Worm (Caenorhabditis elegans): ENCODE data around the gene srd-65.

Gene srd-65

ce11 chrIII:2239587-2240144 lies 15.8 kb upstream of the srd-65 start, which contains the start of gene C39B5.10:
TSS of gene C39B5.10 (minus strand) at chrIII:2239637.
- TF ChIP-seq him-1 (tag; optimal IDR thresholded peaks at IDR 0.05) = no peak
- TF ChIP-seq W03F9.2 (tag; optimal IDR thresholded peaks at IDR 0.05) = no peak
- TF ChIP-seq dao-5 (tag; optimal IDR thresholded peaks at IDR 0.05) = no peak

ce11 chrIII:2234192-2234934 lies 10.5 kb upstream of the srd-65 start, which contains the start of gene C39B5.2:
TSS of gene C39B5.2 (plus strand) at chrIII:2234884.
- TF ChIP-seq him-1 (tag; optimal IDR thresholded peaks at IDR 0.05) (no peak), dao-5 (tag; optimal IDR thresholded peaks at IDR 0.05) (no peak), W03F9.2 (tag; optimal IDR thresholded peaks at IDR 0.05) (no peak)

ce11 chrIII:2233399-2233798 lies 9.6 kb upstream of the srd-65 start:
- TF ChIP-seq W03F9.2 (tag; optimal IDR thresholded peaks at IDR 0.05) = no peak
- TF ChIP-seq dao-5 (tag; optimal IDR thresholded peaks at IDR 0.05) = no peak
- TF ChIP-seq him-1 (tag; optimal IDR thresholded peaks at IDR 0.05) = no peak

- TF ChIP-seq him-1 (tag; optimal IDR thresholded peaks at IDR 0.05) (no peak), dao-5 (tag; optimal IDR thresholded peaks at IDR 0.05) (no peak), W03F9.2 (tag; optimal IDR thresholded peaks at IDR 0.05) (no peak)
Observed at ce11 chrIII:2232360-2232759, 8.5 kb upstream of the srd-65 start, which contains the start of gene fbxa-47. TSS of gene fbxa-47 (minus strand) at chrIII:2232460.

ce11 chrIII:2227407-2227806 lies 3.6 kb upstream of the srd-65 start, which contains the start of gene fbxa-62:
TSS of gene fbxa-62 (plus strand) at chrIII:2227707.
- TF ChIP-seq him-1 (tag; optimal IDR thresholded peaks at IDR 0.05) = no peak
- TF ChIP-seq W03F9.2 (tag; optimal IDR thresholded peaks at IDR 0.05) = no peak
- TF ChIP-seq dao-5 (tag; optimal IDR thresholded peaks at IDR 0.05) = no peak

ce11 chrIII:2224478-2224877 lies 646 bp upstream of the srd-65 start, which contains the start of gene fbxa-38:
TSS of gene fbxa-38 (plus strand) at chrIII:2224672.
- TF ChIP-seq him-1 (tag; optimal IDR thresholded peaks at IDR 0.05) = no peak
- no peak for TF ChIP-seq dao-5 (tag; optimal IDR thresholded peaks at IDR 0.05)
- TF ChIP-seq W03F9.2 (tag; optimal IDR thresholded peaks at IDR 0.05) = no peak

ce11 chrIII:2219408-2219807 lies 4.4 kb downstream of the srd-65 start, which contains the start of gene fbxa-12:
TSS of gene fbxa-12 (plus strand) at chrIII:2219708.
- TF ChIP-seq him-1 (tag; optimal IDR thresholded peaks at IDR 0.05) (no peak), dao-5 (tag; optimal IDR thresholded peaks at IDR 0.05) (no peak), W03F9.2 (tag; optimal IDR thresholded peaks at IDR 0.05) (no peak)

- TF ChIP-seq W03F9.2 (tag; optimal IDR thresholded peaks at IDR 0.05) (no peak), him-1 (tag; optimal IDR thresholded peaks at IDR 0.05) (no peak), dao-5 (tag; optimal IDR thresholded peaks at IDR 0.05) (no peak)
Observed at ce11 chrIII:2212343-2212742, 11.5 kb downstream of the srd-65 start.

ce11 chrIII:2211120-2211519 lies 12.7 kb downstream of the srd-65 start, which contains the start of gene C39B5.14:
TSS of gene C39B5.14 (plus strand) at chrIII:2211420.
- TF ChIP-seq dao-5 (tag; optimal IDR thresholded peaks at IDR 0.05) = no peak
- no peak for TF ChIP-seq him-1 (tag; optimal IDR thresholded peaks at IDR 0.05)
- no peak for TF ChIP-seq W03F9.2 (tag; optimal IDR thresholded peaks at IDR 0.05)

- no peak for TF ChIP-seq him-1 (tag; optimal IDR thresholded peaks at IDR 0.05)
- TF ChIP-seq dao-5 (tag; optimal IDR thresholded peaks at IDR 0.05) = no peak
- TF ChIP-seq W03F9.2 (tag; optimal IDR thresholded peaks at IDR 0.05) = no peak
Observed at ce11 chrIII:2210601-2211000, 13.2 kb downstream of the srd-65 start.

- TF ChIP-seq dao-5 (tag; optimal IDR thresholded peaks at IDR 0.05) = no peak
- no peak for TF ChIP-seq W03F9.2 (tag; optimal IDR thresholded peaks at IDR 0.05)
- TF ChIP-seq him-1 (tag; optimal IDR thresholded peaks at IDR 0.05) = no peak
Observed at ce11 chrIII:2207864-2208263, 16.0 kb downstream of the srd-65 start, which contains the start of gene C39B5.5. TSS of gene C39B5.5 (plus strand) at chrIII:2208164.

- TF ChIP-seq W03F9.2 (tag; optimal IDR thresholded peaks at IDR 0.05) = no peak
- no peak for TF ChIP-seq dao-5 (tag; optimal IDR thresholded peaks at IDR 0.05)
- no peak for TF ChIP-seq him-1 (tag; optimal IDR thresholded peaks at IDR 0.05)
Observed at ce11 chrIII:2205155-2205554, 18.7 kb downstream of the srd-65 start.

- TF ChIP-seq dao-5 (tag; optimal IDR thresholded peaks at IDR 0.05) (no peak), him-1 (tag; optimal IDR thresholded peaks at IDR 0.05) (no peak)
Observed at ce11 chrIII:2197706-2198105, 26.1 kb downstream of the srd-65 start, which contains the start of gene C39B5.6. TSS of gene C39B5.6 (plus strand) at chrIII:2198006.

Measured in whole organism, L4/young adult.